Fruit fly (Drosophila melanogaster) whole organism, prepupa: Measurements from ENCODE around the gene CG43339.
A peak's percentile ranks its signal among the peaks of the same experiment; 100 is the strongest.

Experiments used
- CG10669 ChIP-seq: fragments of 200-800 bp; sonication (Bioruptor generic); optimal IDR thresholded peaks from 3 replicates; lab custom pipeline; 2018; ENCODE audit warnings: missing biosample characterization, mild to moderate bottlenecking, missing genetic modification characterization, moderate library complexity
- CG11762 ChIP-seq: fragments of 200-800 bp; sonication (Bioruptor generic); optimal IDR thresholded peaks from 3 replicates; lab custom pipeline; 2016; ENCODE audit warnings: missing biosample characterization, missing genetic modification characterization; ENCODE audit not compliant: insufficient read depth
- CG11902 ChIP-seq: fragments of 200-800 bp; sonication (Bioruptor generic); optimal IDR thresholded peaks from 3 replicates; lab custom pipeline; 2016; ENCODE audit warnings: missing biosample characterization, missing genetic modification characterization
- CG15336 ChIP-seq: fragments of 200-800 bp; sonication (Bioruptor generic); IDR thresholded peaks from 2 replicates; pipeline ENCODE4 v1.3.6; 2022; ENCODE audit warnings: missing biosample characterization, missing genetic modification characterization
- CG16779 ChIP-seq: fragments of 200-800 bp; sonication (Bioruptor generic); optimal IDR thresholded peaks from 3 replicates; lab custom pipeline; 2017; ENCODE audit warnings: missing biosample characterization, mild to moderate bottlenecking, missing genetic modification characterization
- CG3032 ChIP-seq: fragments of 200-800 bp; optimal IDR thresholded peaks from 2 replicates; lab custom pipeline; 2019; ENCODE audit warnings: missing biosample characterization, mild to moderate bottlenecking, missing genetic modification characterization, moderate library complexity
- CG31627 ChIP-seq: fragments of 200-800 bp; sonication (Bioruptor generic); optimal IDR thresholded peaks from 3 replicates; lab custom pipeline; 2016; ENCODE audit warnings: missing biosample characterization, missing genetic modification characterization
- CG32006 ChIP-seq: fragments of 200-800 bp; sonication (Bioruptor generic); optimal IDR thresholded peaks from 3 replicates; lab custom pipeline; 2017; ENCODE audit warnings: missing biosample characterization, mild to moderate bottlenecking, missing genetic modification characterization
- CG34406 ChIP-seq: fragments of 200-800 bp; sonication (Bioruptor generic); optimal IDR thresholded peaks from 3 replicates; lab custom pipeline; 2016; ENCODE audit warnings: missing biosample characterization, missing genetic modification characterization
- CG3919 ChIP-seq: fragments of 200-800 bp; sonication (Bioruptor generic); optimal IDR thresholded peaks from 3 replicates; lab custom pipeline; 2016; ENCODE audit warnings: missing biosample characterization, missing genetic modification characterization
- CG4318 ChIP-seq: fragments of 200-800 bp; sonication (Bioruptor generic); optimal IDR thresholded peaks from 3 replicates; lab custom pipeline; 2017; ENCODE audit warnings: missing biosample characterization, mild to moderate bottlenecking, missing genetic modification characterization
- CG6163 ChIP-seq: fragments of 200-800 bp; sonication (Bioruptor generic); IDR thresholded peaks from 3 replicates; pipeline ENCODE4 v1.3.6; 2022; ENCODE audit warnings: missing biosample characterization, missing genetic modification characterization
- CG6276 ChIP-seq: fragments of 200-800 bp; sonication (Bioruptor generic); optimal IDR thresholded peaks from 2 replicates; lab custom pipeline; 2017; ENCODE audit warnings: missing biosample characterization, mild to moderate bottlenecking, missing genetic modification characterization
- CG6792 ChIP-seq: fragments of 200-800 bp; sonication (Bioruptor generic); optimal IDR thresholded peaks from 3 replicates; lab custom pipeline; 2016; ENCODE audit warnings: missing biosample characterization, missing genetic modification characterization
- CG7368 ChIP-seq: fragments of 200-800 bp; sonication (Bioruptor generic); optimal IDR thresholded peaks from 3 replicates; lab custom pipeline; 2016; ENCODE audit warnings: missing biosample characterization, missing genetic modification characterization
- CG8119 ChIP-seq: fragments of 200-800 bp; sonication (Bioruptor generic); IDR thresholded peaks from 3 replicates; pipeline ENCODE4 v1.3.6; 2022; ENCODE audit warnings: missing biosample characterization, missing genetic modification characterization
- CG8319 ChIP-seq: fragments of 200-800 bp; sonication (Bioruptor generic); optimal IDR thresholded peaks from 3 replicates; lab custom pipeline; 2016; ENCODE audit warnings: missing biosample characterization, missing genetic modification characterization
- CG8632 ChIP-seq: fragments of 200-800 bp; sonication (Bioruptor generic); optimal IDR thresholded peaks from 3 replicates; lab custom pipeline; 2016; ENCODE audit warnings: missing biosample characterization, missing genetic modification characterization
- CG9139 ChIP-seq: fragments of 200-800 bp; sonication (Bioruptor generic); optimal IDR thresholded peaks from 3 replicates; lab custom pipeline; 2017; ENCODE audit warnings: missing biosample characterization, mild to moderate bottlenecking, missing genetic modification characterization
- Eip75B ChIP-seq: fragments of 200-800 bp; sonication (Bioruptor generic); optimal IDR thresholded peaks from 3 replicates; lab custom pipeline; 2016; ENCODE audit warnings: missing biosample characterization, missing genetic modification characterization
- Eip78C ChIP-seq: fragments of 200-800 bp; sonication (Bioruptor generic); peaks from one replicate; lab custom pipeline; 2016; ENCODE audit warnings: missing biosample characterization, missing genetic modification characterization
- Eip93F ChIP-seq: fragments of 200-800 bp; sonication (Bioruptor generic); optimal IDR thresholded peaks from 2 replicates; lab custom pipeline; 2016; ENCODE audit warnings: missing biosample characterization, mild to moderate bottlenecking, missing genetic modification characterization
- Ets96B ChIP-seq: fragments of 200-800 bp; optimal IDR thresholded peaks from 2 replicates; lab custom pipeline; 2019; ENCODE audit warnings: missing biosample characterization, mild to moderate bottlenecking, missing genetic modification characterization, moderate library complexity
- Gug ChIP-seq: fragments of 200-800 bp; sonication (Bioruptor generic); IDR thresholded peaks from 2 replicates; pipeline ENCODE4 v1.3.6; 2022; ENCODE audit warnings: missing biosample characterization, missing genetic modification characterization
- Hr38 ChIP-seq: sonication (Bioruptor generic); optimal IDR thresholded peaks from 2 replicates; lab custom pipeline; 2016; ENCODE audit warnings: missing biosample characterization, missing genetic modification characterization
- Hr39 ChIP-seq: fragments of 200-800 bp; sonication (Bioruptor generic); optimal IDR thresholded peaks from 2 replicates; lab custom pipeline; 2016; ENCODE audit warnings: missing biosample characterization, missing genetic modification characterization
- Hr4 ChIP-seq: fragments of 200-800 bp; sonication (Bioruptor generic); optimal IDR thresholded peaks from 3 replicates; lab custom pipeline; 2016; ENCODE audit warnings: missing biosample characterization, missing genetic modification characterization
- Lpt ChIP-seq: fragments of 200-800 bp; sonication (Bioruptor generic); optimal IDR thresholded peaks from 3 replicates; lab custom pipeline; 2016; ENCODE audit warnings: missing biosample characterization, missing genetic modification characterization
- Met ChIP-seq: fragments of 200-800 bp; sonication (Bioruptor generic); optimal IDR thresholded peaks from 3 replicates; lab custom pipeline; 2016; ENCODE audit warnings: missing biosample characterization, missing genetic modification characterization
- Sox14 ChIP-seq: fragments of 200-800 bp; sonication (Bioruptor generic); optimal IDR thresholded peaks from 3 replicates; lab custom pipeline; 2016; ENCODE audit warnings: missing biosample characterization, missing genetic modification characterization
- Sox15 ChIP-seq: fragments of 200-800 bp; sonication (Bioruptor generic); optimal IDR thresholded peaks from 3 replicates; lab custom pipeline; 2016; ENCODE audit warnings: missing biosample characterization, missing genetic modification characterization
- achi ChIP-seq: fragments of 200-800 bp; sonication (Bioruptor generic); optimal IDR thresholded peaks from 3 replicates; lab custom pipeline; 2016; ENCODE audit warnings: missing biosample characterization, missing genetic modification characterization
- acj6 ChIP-seq: fragments of 200-800 bp; sonication (Bioruptor generic); optimal IDR thresholded peaks from 3 replicates; lab custom pipeline; 2016; ENCODE audit warnings: missing biosample characterization, missing genetic modification characterization
- dac ChIP-seq: fragments of 200-800 bp; sonication (Bioruptor generic); optimal IDR thresholded peaks from 2 replicates; lab custom pipeline; 2017; ENCODE audit warnings: missing biosample characterization, mild to moderate bottlenecking, missing genetic modification characterization
- dsx ChIP-seq: fragments of 200-800 bp; optimal IDR thresholded peaks from 3 replicates; lab custom pipeline; 2019; ENCODE audit warnings: missing biosample characterization, mild to moderate bottlenecking, missing genetic modification characterization, moderate library complexity; ENCODE audit not compliant: poor library complexity, severe bottlenecking
- eg ChIP-seq: fragments of 200-800 bp; sonication (Bioruptor generic); IDR thresholded peaks from 3 replicates; pipeline ENCODE4 v1.3.6; 2022; ENCODE audit warnings: missing biosample characterization, missing genetic modification characterization
- esn ChIP-seq: fragments of 200-800 bp; sonication (Bioruptor generic); optimal IDR thresholded peaks from 2 replicates; lab custom pipeline; 2016; ENCODE audit warnings: missing biosample characterization, mild to moderate bottlenecking, missing genetic modification characterization, moderate library complexity
- fd59A ChIP-seq: fragments of 200-800 bp; sonication (Bioruptor generic); optimal IDR thresholded peaks from 2 replicates; lab custom pipeline; 2017; ENCODE audit warnings: missing biosample characterization, mild to moderate bottlenecking, missing genetic modification characterization, missing genetic modification reagents
- fd85E ChIP-seq: fragments of 200-800 bp; sonication (Bioruptor generic); optimal IDR thresholded peaks from 3 replicates; lab custom pipeline; 2016; ENCODE audit warnings: missing biosample characterization, missing genetic modification characterization
- fkh ChIP-seq: fragments of 200-800 bp; sonication (Bioruptor generic); optimal IDR thresholded peaks from 3 replicates; lab custom pipeline; 2017; ENCODE audit warnings: missing biosample characterization, mild to moderate bottlenecking, missing genetic modification characterization, moderate library complexity
- lz ChIP-seq: fragments of 200-800 bp; sonication (Bioruptor generic); optimal IDR thresholded peaks from 3 replicates; lab custom pipeline; 2016; ENCODE audit warnings: missing biosample characterization, missing genetic modification characterization
- net ChIP-seq: fragments of 200-800 bp; sonication (Bioruptor generic); optimal IDR thresholded peaks from 3 replicates; lab custom pipeline; 2016; ENCODE audit warnings: missing biosample characterization, missing genetic modification characterization
- pdm3 ChIP-seq: fragments of 200-800 bp; sonication (Bioruptor generic); optimal IDR thresholded peaks from 3 replicates; lab custom pipeline; 2016; ENCODE audit warnings: missing biosample characterization, missing genetic modification characterization
- spab ChIP-seq: fragments of 200-800 bp; sonication (Bioruptor generic); optimal IDR thresholded peaks from 2 replicates; lab custom pipeline; 2017; ENCODE audit warnings: missing biosample characterization, mild to moderate bottlenecking, missing genetic modification characterization, missing genetic modification reagents
- ss ChIP-seq, 2 experiments: fragments of 200-800 bp; sonication (Bioruptor generic); optimal IDR thresholded peaks; 2 replicates in 1 of 2; 3 replicates in 1 of 2; lab custom pipeline; 2017 to 2018; ENCODE audit warnings: mild to moderate bottlenecking in 2 of 2, missing biosample characterization in 2 of 2, missing genetic modification characterization in 2 of 2, moderate library complexity in 1 of 2
- vri ChIP-seq: fragments of 200-800 bp; sonication (Bioruptor generic); optimal IDR thresholded peaks from 3 replicates; lab custom pipeline; 2016; ENCODE audit warnings: missing biosample characterization, mild to moderate bottlenecking, missing genetic modification characterization

Gene CG43339

dm6 chr2L:18695404-18695804 is 22.3 kb upstream of the CG43339 start, which contains the start of the genes CG10383 and CG10338 (continued):
- TF ChIP-seq Sox15 (GFP tag; lab: Kevin White, UChicago) (peak; percentile 84), CG6276 (GFP tag; lab: Kevin White, UChicago) (no peak), CG6792 (GFP tag; lab: Kevin White, UChicago) (peak; percentile 86), Met (GFP tag; lab: Kevin White, UChicago) (peak; percentile 90), CG8119 (GFP tag; lab: Robert Waterston, UW) (peak; percentile 69; the same call in 2 of the 3 replicates), Eip75B (GFP tag; lab: Kevin White, UChicago) (peak; percentile 86), pdm3 (GFP tag; lab: Kevin White, UChicago) (no peak), Sox14 (peak; percentile 91), CG15336 (GFP tag; lab: Robert Waterston, UW) (peak; percentile 84), CG4318 (GFP tag; lab: Kevin White, UChicago) (peak; percentile 69), Eip78C (GFP tag; lab: Kevin White, UChicago) (peak; percentile 96), CG11762 (GFP tag; lab: Kevin White, UChicago) (peak; percentile 51), spab (peak; percentile 41), lz (GFP tag; lab: Kevin White, UChicago) (peak; percentile 89), Hr38 (GFP tag; lab: Kevin White, UChicago) (peak; percentile 74), CG34406 (peak; percentile 81), vri (GFP tag; lab: Kevin White, UChicago) (peak; percentile 75), CG6163 (GFP tag; lab: Robert Waterston, UW) (peak; percentile 95), Hr39 (GFP tag; lab: Kevin White, UChicago) (peak; percentile 93), acj6 (peak; percentile 89), CG3919 (GFP tag; lab: Kevin White, UChicago) (peak; percentile 93), esn (GFP tag; lab: Kevin White, UChicago) (peak; percentile 88), Gug (peak; percentile 86), CG9139 (GFP tag; lab: Kevin White, UChicago) (no peak), eg (GFP tag; lab: Robert Waterston, UW) (peak; percentile 94), Ets96B (tag; lab: Kevin White, UChicago) (peak; percentile 63), CG7368 (GFP tag; lab: Kevin White, UChicago) (peak; percentile 86)

dm6 chr2L:18694724-18695105 is 21.6 kb upstream of the CG43339 start:
- TF ChIP-seq CG11902 (GFP tag; lab: Kevin White, UChicago): peak; percentile 11
- TF ChIP-seq CG3032 (tag; lab: Kevin White, UChicago): peak; percentile 7
- TF ChIP-seq CG8632 (GFP tag; lab: Kevin White, UChicago): peak; percentile 55
- peak; percentile 64; the same call in 2 of the 3 replicates for TF ChIP-seq eg (GFP tag; lab: Robert Waterston, UW)
- no peak for TF ChIP-seq CG16779 (tag; lab: Kevin White, UChicago)
- peak; percentile 39 for TF ChIP-seq CG31627 (GFP tag; lab: Kevin White, UChicago)
- TF ChIP-seq CG9139 (GFP tag; lab: Kevin White, UChicago): no peak
- no peak for TF ChIP-seq dsx
- TF ChIP-seq spab: no peak
- TF ChIP-seq CG34406: peak; percentile 35
- no peak for TF ChIP-seq fkh (GFP tag; lab: Kevin White, UChicago)
- TF ChIP-seq Hr4 (GFP tag; lab: Kevin White, UChicago): peak; percentile 65
- TF ChIP-seq CG3919 (GFP tag; lab: Kevin White, UChicago): peak; percentile 43
- peak; percentile 56 for TF ChIP-seq CG6792 (GFP tag; lab: Kevin White, UChicago)
- no peak for TF ChIP-seq CG7368 (GFP tag; lab: Kevin White, UChicago)
- peak; percentile 43 for TF ChIP-seq net (GFP tag; lab: Kevin White, UChicago)
- 0 out of 2 replicates have a peak, but pooled peaks have one; percentile 26 for TF ChIP-seq Gug
- TF ChIP-seq Sox15 (GFP tag; lab: Kevin White, UChicago): no peak
- peak; percentile 59 for TF ChIP-seq CG15336 (GFP tag; lab: Robert Waterston, UW)
- peak; percentile 66 for TF ChIP-seq CG32006
- peak; percentile 27 for TF ChIP-seq CG10669 (GFP tag; lab: Kevin White, UChicago)
- TF ChIP-seq acj6: peak; percentile 73
- TF ChIP-seq Ets96B (tag; lab: Kevin White, UChicago): peak; percentile 58
- TF ChIP-seq fd85E (GFP tag; lab: Kevin White, UChicago): no peak
- TF ChIP-seq Eip93F (GFP tag; lab: Kevin White, UChicago): no peak
- peak; percentile 44 for TF ChIP-seq Hr39 (GFP tag; lab: Kevin White, UChicago)
- no peak for TF ChIP-seq vri (GFP tag; lab: Kevin White, UChicago)
- TF ChIP-seq CG11762 (GFP tag; lab: Kevin White, UChicago): peak; percentile 9
- no peak for TF ChIP-seq ss (GFP tag; optimal IDR thresholded peaks at IDR 0.05; lab: Kevin White, UChicago)
- TF ChIP-seq Lpt (GFP tag; lab: Kevin White, UChicago): peak; percentile 13
- TF ChIP-seq esn (GFP tag; lab: Kevin White, UChicago): peak; percentile 54
- no peak for TF ChIP-seq fd59A (GFP tag; lab: Kevin White, UChicago)
- no peak for TF ChIP-seq dac
- TF ChIP-seq achi (GFP tag; lab: Kevin White, UChicago): peak; percentile 48
- TF ChIP-seq CG8319 (GFP tag; lab: Kevin White, UChicago): no peak
- TF ChIP-seq pdm3 (GFP tag; lab: Kevin White, UChicago): peak; percentile 63
- peak; percentile 77 for TF ChIP-seq CG8119 (GFP tag; lab: Robert Waterston, UW)
- TF ChIP-seq Hr38 (GFP tag; lab: Kevin White, UChicago): no peak
